Worm (Caenorhabditis elegans): ENCODE results near the gene B0238.12.

The B0238.12 gene

ce11 chrV:5265581-5265980 lies at the start of gene B0238.12, which contains the start of gene srt-69:
TSS of gene B0238.12 (plus strand) at chrV:5265844.
TSS of gene srt-69 (minus strand) at chrV:5265681.
- TF ChIP-seq nhr-23 (tag; optimal IDR thresholded peaks at IDR 0.05): no peak
- TF ChIP-seq skn-1 (tag; optimal IDR thresholded peaks at IDR 0.05): no peak
- TF ChIP-seq lin-15B (tag; optimal IDR thresholded peaks at IDR 0.05): no peak
- no peak for TF ChIP-seq nhr-76 (tag; optimal IDR thresholded peaks at IDR 0.05)

ce11 chrV:5223044-5223443 lies 42.6 kb upstream of the B0238.12 start, which contains the start of gene Y49G5B.1:
TSS of gene Y49G5B.1 (plus strand) at chrV:5223367.
- peak; percentile 2 for TF ChIP-seq elt-2 (tag; optimal IDR thresholded peaks at IDR 0.05)
- no peak for TF ChIP-seq unc-62 (GFP tag; optimal IDR thresholded peaks at IDR 0.05)
- TF ChIP-seq hmg-11 (tag; optimal IDR thresholded peaks at IDR 0.05): no peak

- TF ChIP-seq nhr-77 (tag; optimal IDR thresholded peaks at IDR 0.05): no peak
- no peak for TF ChIP-seq nhr-67 (tag; optimal IDR thresholded peaks at IDR 0.05)
- TF ChIP-seq nhr-11 (tag; optimal IDR thresholded peaks at IDR 0.05): no peak
- no peak for TF ChIP-seq nhr-12 (tag; optimal IDR thresholded peaks at IDR 0.05)
- TF ChIP-seq zag-1 (tag; optimal IDR thresholded peaks at IDR 0.05): no peak
- no peak for TF ChIP-seq unc-62 (GFP tag; optimal IDR thresholded peaks at IDR 0.05)
- TF ChIP-seq egl-5 (tag; optimal IDR thresholded peaks at IDR 0.05): no peak
- TF ChIP-seq pqm-1 (tag; optimal IDR thresholded peaks at IDR 0.05): no peak
- TF ChIP-seq eor-1 (tag; optimal IDR thresholded peaks at IDR 0.05): no peak
- no peak for TF ChIP-seq elt-3 (tag; optimal IDR thresholded peaks at IDR 0.05)
- no peak for TF ChIP-seq pha-4 (tag; optimal IDR thresholded peaks at IDR 0.05)
- no peak for TF ChIP-seq R02D3.7 (tag; optimal IDR thresholded peaks at IDR 0.05)
- no peak for TF ChIP-seq tbx-2 (tag; optimal IDR thresholded peaks at IDR 0.05)
- TF ChIP-seq fkh-10 (GFP tag; optimal IDR thresholded peaks at IDR 0.05): no peak
- TF ChIP-seq snpc-4 (tag; optimal IDR thresholded peaks at IDR 0.05): no peak
- TF ChIP-seq nfya-1 (tag; optimal IDR thresholded peaks at IDR 0.05; ENCODE audit: insufficient read depth): no peak
- no peak for TF ChIP-seq ZK546.5 (tag; optimal IDR thresholded peaks at IDR 0.05)
These were observed 40.0 kb upstream of the B0238.12 start for ce11 chrV:5225660-5226059.

ce11 chrV:5228513-5228912 lies 37.1 kb upstream of the B0238.12 start:
- TF ChIP-seq pha-4 (tag; optimal IDR thresholded peaks at IDR 0.05): peak; percentile 59
- no peak for TF ChIP-seq nfya-1 (tag; optimal IDR thresholded peaks at IDR 0.05; ENCODE audit: insufficient read depth)

ce11 chrV:5233777-5234176 lies 31.9 kb upstream of the B0238.12 start, which contains the start of gene cest-32:
TSS of gene cest-32 (minus strand) at chrV:5233891.
- TF ChIP-seq lin-15B (tag; optimal IDR thresholded peaks at IDR 0.05) (no peak), pha-4 (tag; optimal IDR thresholded peaks at IDR 0.05) (peak; percentile 12), nhr-237 (tag; optimal IDR thresholded peaks at IDR 0.05) (no peak), elt-1 (tag; optimal IDR thresholded peaks at IDR 0.05) (no peak)

- TF ChIP-seq tbx-2 (tag; optimal IDR thresholded peaks at IDR 0.05) (no peak), ztf-11 (tag; optimal IDR thresholded peaks at IDR 0.05) (no peak), nhr-77 (tag; optimal IDR thresholded peaks at IDR 0.05) (no peak), sea-2 (GFP tag; optimal IDR thresholded peaks at IDR 0.05) (no peak), R02D3.7 (tag; optimal IDR thresholded peaks at IDR 0.05) (no peak), mdl-1 (tag; optimal IDR thresholded peaks at IDR 0.05) (no peak), hmg-11 (tag; optimal IDR thresholded peaks at IDR 0.05) (no peak), ZK546.5 (tag; optimal IDR thresholded peaks at IDR 0.05) (no peak), ceh-82 (tag; optimal IDR thresholded peaks at IDR 0.05) (no peak), nhr-43 (tag; optimal IDR thresholded peaks at IDR 0.05; ENCODE audit: poor library complexity, severe bottlenecking) (no peak), ztf-4 (tag; optimal IDR thresholded peaks at IDR 0.05) (no peak)
These were observed 28.5 kb upstream of the B0238.12 start, which contains the start of gene cest-35.2 for ce11 chrV:5237116-5237515. TSS of gene cest-35.2 (minus strand) at chrV:5237216.

- TF ChIP-seq pha-4 (tag; optimal IDR thresholded peaks at IDR 0.05): no peak
- no peak for TF ChIP-seq nhr-25 (tag; optimal IDR thresholded peaks at IDR 0.05)
- TF ChIP-seq snpc-4 (tag; optimal IDR thresholded peaks at IDR 0.05): no peak
- TF ChIP-seq tbx-2 (tag; optimal IDR thresholded peaks at IDR 0.05): no peak
- no peak for TF ChIP-seq daf-12 (tag; optimal IDR thresholded peaks at IDR 0.05)
- TF ChIP-seq skn-1 (tag; optimal IDR thresholded peaks at IDR 0.05): no peak
- TF ChIP-seq unc-39 (tag; optimal IDR thresholded peaks at IDR 0.05): no peak
- no peak for TF ChIP-seq ztf-4 (tag; optimal IDR thresholded peaks at IDR 0.05)
- no peak for TF ChIP-seq ceh-9 (tag; optimal IDR thresholded peaks at IDR 0.05)
- TF ChIP-seq ZK546.5 (tag; optimal IDR thresholded peaks at IDR 0.05): no peak
- TF ChIP-seq nfya-1 (tag; optimal IDR thresholded peaks at IDR 0.05; ENCODE audit: insufficient read depth): no peak
- no peak for TF ChIP-seq mdl-1 (tag; optimal IDR thresholded peaks at IDR 0.05)
- TF ChIP-seq ztf-11 (tag; optimal IDR thresholded peaks at IDR 0.05): no peak
These were observed 26.2 kb upstream of the B0238.12 start, which contains the start of gene C52A10.3 for ce11 chrV:5239404-5239803. TSS of gene C52A10.3 (minus strand) at chrV:5239504.
